Worm (Caenorhabditis elegans) whole organism, L1 larva: ENCODE data around the gene F59B10.5.

ENCODE experiments used
- C34B4.2 ChIP-seq: sonication (generic microtip); optimal IDR thresholded peaks from 2 replicates; lab custom pipeline; 2017; ENCODE audit warnings: mild to moderate bottlenecking, missing genetic modification characterization, missing compliant biosample characterization
- F16B12.6 ChIP-seq: fragments of 150-350 bp; optimal IDR thresholded peaks from 2 replicates; lab custom pipeline; 2014; ENCODE audit warnings: missing biosample characterization, missing genetic modification characterization
- Y116A8C.19 ChIP-seq: sonication (generic microtip); optimal IDR thresholded peaks from 2 replicates; lab custom pipeline; 2016; ENCODE audit warnings: missing compliant biosample characterization, missing genetic modification characterization, borderline replicate concordance
- aha-1 ChIP-seq: fragments of 150-350 bp; optimal IDR thresholded peaks from 2 replicates; lab custom pipeline; 2014; ENCODE audit warnings: missing biosample characterization, missing genetic modification characterization
- ceh-63 ChIP-seq: fragments of 200-800 bp; sonication (Bioruptor generic); optimal IDR thresholded peaks from 2 replicates; lab custom pipeline; 2018; ENCODE audit warnings: mild to moderate bottlenecking, missing genetic modification characterization, missing compliant biosample characterization
- ceh-8 ChIP-seq: fragments of 200-800 bp; sonication (Bioruptor generic); optimal IDR thresholded peaks from 2 replicates; lab custom pipeline; 2018; ENCODE audit warnings: mild to moderate bottlenecking, missing genetic modification characterization, moderate library complexity, missing compliant biosample characterization
- ceh-82 ChIP-seq, 3 experiments: fragments of 150-350 bp in 1 of 3; sonication (generic microtip) in 2 of 3; optimal IDR thresholded peaks; 2 replicates each; lab custom pipeline; 2014 to 2017; ENCODE audit warnings: missing biosample characterization in 3 of 3, missing genetic modification characterization in 3 of 3
- ceh-90 ChIP-seq: sonication (generic microtip); optimal IDR thresholded peaks from 2 replicates; lab custom pipeline; 2016; ENCODE audit warnings: missing genetic modification characterization, missing compliant biosample characterization
- ces-1 ChIP-seq: fragments of 150-350 bp; optimal IDR thresholded peaks from 2 replicates; lab custom pipeline; 2014; ENCODE audit warnings: missing biosample characterization, missing genetic modification reagents, missing genetic modification characterization
- dpl-1 ChIP-seq, 3 experiments: fragments of 150-350 bp in 2 of 3; sonication (generic microtip) in 1 of 3; optimal IDR thresholded peaks; 2 replicates each; lab custom pipeline; 2014 to 2017; ENCODE audit warnings: missing biosample characterization in 3 of 3, missing genetic modification characterization in 3 of 3, missing genetic modification reagents in 3 of 3
- dsc-1 ChIP-seq: sonication (generic microtip); optimal IDR thresholded peaks from 2 replicates; lab custom pipeline; 2016; ENCODE audit warnings: mild to moderate bottlenecking, missing genetic modification characterization, missing compliant biosample characterization
- efl-1 ChIP-seq, 4 experiments: fragments of 150-350 bp; optimal IDR thresholded peaks in 3 of 4; peaks in 1 of 4; 1 replicate in 1 of 4; 2 replicates in 3 of 4; lab custom pipeline; 2014; ENCODE audit warnings: missing biosample characterization in 2 of 4, missing genetic modification characterization in 2 of 4, missing genetic modification reagents in 2 of 4
- egl-13 ChIP-seq: sonication (generic microtip); optimal IDR thresholded peaks from 2 replicates; lab custom pipeline; 2016; ENCODE audit warnings: missing genotype, missing genetic modification reagents, missing genetic modification characterization, missing compliant biosample characterization
- egl-27 ChIP-seq, 2 experiments: fragments of 150-350 bp in 1 of 2; sonication (generic microtip); optimal IDR thresholded peaks; 3 replicates each; lab custom pipeline; 2017 to 2018; ENCODE audit warnings: missing biosample characterization in 2 of 2, missing genetic modification characterization in 2 of 2, missing genetic modification reagents in 2 of 2
- elt-2 ChIP-seq: sonication (generic microtip); optimal IDR thresholded peaks from 2 replicates; lab custom pipeline; 2016; ENCODE audit warnings: missing genetic modification characterization, mild to moderate bottlenecking, inconsistent platforms, missing compliant biosample characterization, missing genetic modification reagents
- fkh-4 ChIP-seq: sonication (generic microtip); optimal IDR thresholded peaks from 2 replicates; lab custom pipeline; 2016; ENCODE audit warnings: missing compliant biosample characterization, missing genetic modification characterization, borderline replicate concordance
- fos-1 ChIP-seq: fragments of 150-350 bp; optimal IDR thresholded peaks from 2 replicates; lab custom pipeline; 2014; ENCODE audit warnings: missing biosample characterization, missing genetic modification characterization
- grh-1 ChIP-seq: fragments of 200-800 bp; sonication (Bioruptor generic); IDR thresholded peaks from 2 replicates; pipeline ENCODE4 v1.3.6; 2022; ENCODE audit warnings: missing genetic modification reagents, missing genetic modification characterization, missing compliant biosample characterization
- hlh-17 ChIP-seq: fragments of 200-800 bp; sonication (Bioruptor generic); optimal IDR thresholded peaks from 2 replicates; lab custom pipeline; 2018; ENCODE audit warnings: missing genetic modification characterization, mild to moderate bottlenecking, missing compliant biosample characterization, moderate library complexity, borderline replicate concordance
- hlh-4 ChIP-seq: sonication (generic microtip); optimal IDR thresholded peaks from 2 replicates; lab custom pipeline; 2016; ENCODE audit warnings: mild to moderate bottlenecking, missing genetic modification characterization, missing compliant biosample characterization
- irx-1 ChIP-seq: sonication (generic microtip); optimal IDR thresholded peaks from 2 replicates; lab custom pipeline; 2016; ENCODE audit warnings: missing genetic modification characterization, missing compliant biosample characterization
- isw-1 ChIP-seq: fragments of 200-800 bp; sonication (Bioruptor generic); IDR thresholded peaks from 2 replicates; pipeline ENCODE4 v1.3.6; 2022; ENCODE audit warnings: missing genetic modification characterization, missing compliant biosample characterization
- jun-1 ChIP-seq: fragments of 150-350 bp; optimal IDR thresholded peaks from 2 replicates; lab custom pipeline; 2014; ENCODE audit warnings: missing biosample characterization, missing genetic modification reagents, missing genetic modification characterization
- lin-13 ChIP-seq: fragments of 150-350 bp; optimal IDR thresholded peaks from 2 replicates; lab custom pipeline; 2014; ENCODE audit warnings: missing biosample characterization, missing genetic modification reagents, missing genetic modification characterization
- lin-14 ChIP-seq: fragments of 200-800 bp; sonication (Bioruptor generic); optimal IDR thresholded peaks from 2 replicates; lab custom pipeline; 2018; ENCODE audit warnings: mild to moderate bottlenecking, missing genetic modification characterization, moderate library complexity, missing compliant biosample characterization
- lin-35 ChIP-seq, 2 experiments: fragments of 150-350 bp; optimal IDR thresholded peaks; 2 replicates each; lab custom pipeline; 2014; ENCODE audit warnings: missing biosample characterization in 2 of 2, missing genetic modification characterization in 2 of 2, missing genetic modification reagents in 2 of 2
- lin-39 ChIP-seq: fragments of 150-350 bp; optimal IDR thresholded peaks from 2 replicates; lab custom pipeline; 2014; ENCODE audit warnings: missing biosample characterization, missing genetic modification reagents, missing genetic modification characterization
- lir-3 ChIP-seq: sonication (generic microtip); optimal IDR thresholded peaks from 2 replicates; lab custom pipeline; 2016; ENCODE audit warnings: mild to moderate bottlenecking, missing genetic modification characterization, moderate library complexity, missing compliant biosample characterization; ENCODE audit not compliant: poor library complexity
- mab-9 ChIP-seq: fragments of 200-800 bp; sonication (Bioruptor generic); IDR thresholded peaks from 2 replicates; pipeline ENCODE4 v1.3.6; 2022; ENCODE audit warnings: missing genetic modification reagents, missing genetic modification characterization, missing compliant biosample characterization
- mef-2 ChIP-seq: fragments of 150-350 bp; optimal IDR thresholded peaks from 2 replicates; lab custom pipeline; 2014; ENCODE audit warnings: missing biosample characterization, missing genetic modification characterization
- nhr-19 ChIP-seq: fragments of 200-800 bp; sonication (Bioruptor generic); conservative IDR thresholded peaks from 2 replicates; pipeline ENCODE4 v1.3.6; 2022; ENCODE audit warnings: missing genetic modification characterization, missing compliant biosample characterization
- nhr-20 ChIP-seq: sonication (generic microtip); optimal IDR thresholded peaks from 2 replicates; lab custom pipeline; 2016; ENCODE audit warnings: mild to moderate bottlenecking, missing genetic modification characterization, missing compliant biosample characterization
- nhr-28 ChIP-seq: fragments of 150-350 bp; optimal IDR thresholded peaks from 2 replicates; lab custom pipeline; 2014; ENCODE audit warnings: missing biosample characterization, missing genetic modification characterization
- nhr-71 ChIP-seq: sonication (generic microtip); optimal IDR thresholded peaks from 2 replicates; lab custom pipeline; 2016; ENCODE audit warnings: mild to moderate bottlenecking, missing genetic modification characterization, moderate library complexity, missing compliant biosample characterization
- nhr-76 ChIP-seq: sonication (generic microtip); optimal IDR thresholded peaks from 2 replicates; lab custom pipeline; 2017; ENCODE audit warnings: missing biosample characterization, missing genetic modification characterization
- nhr-77 ChIP-seq: fragments of 150-350 bp; optimal IDR thresholded peaks from 2 replicates; lab custom pipeline; 2014; ENCODE audit warnings: missing biosample characterization, missing genetic modification characterization
- nhr-84 ChIP-seq: sonication (generic microtip); optimal IDR thresholded peaks from 2 replicates; lab custom pipeline; 2017; ENCODE audit warnings: missing biosample characterization, missing genetic modification characterization
- nhr-85 ChIP-seq: sonication (generic microtip); peaks from one replicate; lab custom pipeline; 2016; ENCODE audit warnings: missing genetic modification characterization, inconsistent platforms, missing compliant biosample characterization
- nhr-90 ChIP-seq: sonication (generic microtip); optimal IDR thresholded peaks from 2 replicates; lab custom pipeline; 2016; ENCODE audit warnings: mild to moderate bottlenecking, missing genetic modification characterization, missing compliant biosample characterization; ENCODE audit not compliant: poor library complexity
- rnt-1 ChIP-seq: sonication (generic microtip); optimal IDR thresholded peaks from 2 replicates; lab custom pipeline; 2016; ENCODE audit warnings: mild to moderate bottlenecking, missing genetic modification characterization, moderate library complexity, missing compliant biosample characterization
- skn-1 ChIP-seq: fragments of 150-350 bp; optimal IDR thresholded peaks from 2 replicates; lab custom pipeline; 2014; ENCODE audit warnings: missing biosample characterization, missing genetic modification characterization
- snu-23 ChIP-seq: sonication (generic microtip); optimal IDR thresholded peaks from 2 replicates; lab custom pipeline; 2016; ENCODE audit warnings: missing genetic modification characterization, missing compliant biosample characterization
- sox-4 ChIP-seq: sonication (generic microtip); optimal IDR thresholded peaks from 2 replicates; lab custom pipeline; 2016; ENCODE audit warnings: missing genetic modification characterization, missing compliant biosample characterization
- unc-30 ChIP-seq: sonication (generic microtip); optimal IDR thresholded peaks from 2 replicates; lab custom pipeline; 2017; ENCODE audit warnings: missing biosample characterization, missing genetic modification characterization
- unc-86 ChIP-seq: sonication (generic microtip); optimal IDR thresholded peaks from 2 replicates; lab custom pipeline; 2016; ENCODE audit warnings: missing genetic modification characterization, missing compliant biosample characterization
- vab-15 ChIP-seq: sonication (generic microtip); optimal IDR thresholded peaks from 2 replicates; lab custom pipeline; 2017; ENCODE audit warnings: missing genotype, mild to moderate bottlenecking, missing genetic modification characterization, missing compliant biosample characterization
- xbp-1 ChIP-seq: sonication (generic microtip); optimal IDR thresholded peaks from 2 replicates; lab custom pipeline; 2016; ENCODE audit warnings: missing genetic modification characterization, missing compliant biosample characterization
- ztf-11 ChIP-seq, 2 experiments: sonication (generic microtip); optimal IDR thresholded peaks; 2 replicates each; lab custom pipeline; 2016 to 2017; ENCODE audit warnings: missing genetic modification characterization in 2 of 2, missing biosample characterization in 1 of 2, missing compliant biosample characterization in 1 of 2

The F59B10.5 gene

DNA sequence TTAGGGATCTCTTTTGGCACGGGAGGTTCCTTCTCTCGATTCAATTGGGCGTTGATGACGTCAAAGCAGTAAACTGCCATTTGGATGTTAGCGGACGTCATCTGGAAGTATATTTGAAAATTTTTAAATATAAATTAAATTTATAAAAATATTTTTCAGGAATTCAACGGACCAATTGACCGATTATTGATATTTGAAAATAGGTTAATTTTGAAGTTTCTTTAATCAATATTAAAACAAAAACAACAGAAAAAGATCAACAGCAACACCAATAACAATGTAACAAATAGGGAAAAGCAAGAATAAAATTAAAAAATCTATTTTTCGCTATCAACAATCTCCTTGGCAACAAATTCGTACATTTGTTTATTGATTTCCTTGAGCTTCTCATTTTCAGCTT is 15.7 kb upstream of the F59B10.5 start, which contains the start of gene R166.3:
Gene R166.3, minus strand, starts transcription at position 101 of the 400 bp plus-strand sequence.
- TF ChIP-seq nhr-19 (GFP tag; lab: Robert Waterston, UW), result no peak
- TF ChIP-seq unc-30 (tag; lab: Kevin White, UChicago), result no peak
- TF ChIP-seq efl-1 (optimal IDR thresholded peaks at IDR 0.05; lab: Kevin White, UChicago), result no peak
- peak in 1 of 2 experiments; percentile 53 for TF ChIP-seq efl-1 (GFP tag; optimal IDR thresholded peaks at IDR 0.05 in 1 of 2; lab: Kevin White, UChicago)
- no peak for TF ChIP-seq ztf-11 (tag; optimal IDR thresholded peaks at IDR 0.05; lab: Kevin White, UChicago)
- no peak for TF ChIP-seq ceh-8 (GFP tag; lab: Kevin White, UChicago)

DNA sequence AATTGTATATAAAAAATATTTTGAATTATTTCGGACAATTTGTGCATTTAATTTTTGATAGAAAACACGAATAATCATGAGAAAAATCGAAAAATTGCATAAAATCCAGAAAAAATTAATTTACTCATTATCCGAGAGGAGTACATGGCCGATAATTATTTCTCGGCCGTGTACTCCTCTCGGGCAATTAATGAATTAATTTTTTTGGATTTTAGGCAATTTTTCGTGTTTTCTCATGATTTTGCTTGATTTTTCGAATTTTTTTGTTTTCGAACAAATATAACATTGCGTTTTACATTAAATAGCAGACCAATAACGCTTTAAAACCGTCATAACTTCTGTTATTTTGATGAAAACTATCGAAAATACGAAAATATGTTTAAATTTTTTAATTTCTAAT is 14.5 kb upstream of the F59B10.5 start:
- TF ChIP-seq nhr-85 (tag; lab: Kevin White, UChicago) (peak; percentile 93), mab-9 (GFP tag; lab: Robert Waterston, UW) (peak; percentile 77; the same call in 1 of the 2 replicates), grh-1 (peak; percentile 52; the same call in 1 of the 2 replicates), C34B4.2 (tag; lab: Kevin White, UChicago) (no peak), nhr-90 (peak; percentile 91), lin-14 (peak; percentile 71), fkh-4 (tag; lab: Kevin White, UChicago) (peak; percentile 97), elt-2 (tag; lab: Kevin White, UChicago) (peak; percentile 68), ces-1 (GFP tag; lab: Kevin White, UChicago) (no peak), sox-4 (peak; percentile 82), aha-1 (tag; lab: Kevin White, UChicago) (no peak), nhr-71 (tag; lab: Kevin White, UChicago) (peak; percentile 87), ceh-82 (tag; optimal IDR thresholded peaks at IDR 0.05; lab: Kevin White, UChicago) (peak in 2 of 3 experiments; percentile 35 to 49), skn-1 (peak; percentile 63), lin-35 (GFP tag; optimal IDR thresholded peaks at IDR 0.05; lab: Kevin White, UChicago) (peak; percentile 51 to 62), hlh-4 (tag; lab: Kevin White, UChicago) (peak; percentile 70), isw-1 (GFP tag; lab: Robert Waterston, UW) (peak; percentile 25; the same call in 1 of the 2 replicates), efl-1 (optimal IDR thresholded peaks at IDR 0.05; lab: Kevin White, UChicago) (peak; percentile 55 to 75), efl-1 (GFP tag; optimal IDR thresholded peaks at IDR 0.05 in 1 of 2; lab: Kevin White, UChicago) (peak; percentile 68 to 97), egl-27 (tag; optimal IDR thresholded peaks at IDR 0.05; lab: Kevin White, UChicago) (no peak), xbp-1 (tag; lab: Kevin White, UChicago) (peak; percentile 81), lir-3 (tag; lab: Kevin White, UChicago) (peak; percentile 91), nhr-84 (no peak), lin-39 (peak; percentile 55), hlh-17 (GFP tag; lab: Kevin White, UChicago) (no peak), nhr-20 (tag; lab: Kevin White, UChicago) (peak; percentile 78), snu-23 (GFP tag; lab: Kevin White, UChicago) (peak; percentile 84), irx-1 (tag; lab: Kevin White, UChicago) (peak; percentile 94), mef-2 (tag; lab: Kevin White, UChicago) (no peak), nhr-76 (no peak), lin-13 (peak; percentile 65), ceh-63 (no peak), nhr-28 (tag; lab: Kevin White, UChicago) (no peak), rnt-1 (tag; lab: Kevin White, UChicago) (peak; percentile 97), unc-86 (tag; lab: Kevin White, UChicago) (peak; percentile 58), nhr-77 (tag; lab: Kevin White, UChicago) (peak; percentile 10), dpl-1 (GFP tag; optimal IDR thresholded peaks at IDR 0.05; lab: Kevin White, UChicago) (peak; percentile 42 to 73 (median 52)), dsc-1 (tag; lab: Kevin White, UChicago) (peak; percentile 94), F16B12.6 (peak; percentile 36), vab-15 (tag; lab: Kevin White, UChicago) (no peak), ceh-90 (tag; lab: Kevin White, UChicago) (peak; percentile 89), Y116A8C.19 (tag; lab: Kevin White, UChicago) (peak; percentile 56), fos-1 (peak; percentile 37), unc-30 (tag; lab: Kevin White, UChicago) (no peak), jun-1 (no peak), egl-13 (tag; lab: Kevin White, UChicago) (peak; percentile 80)
